Worm (Caenorhabditis elegans): ENCODE measurements around the gene pdi-2.

pdi-2 gene

ce11 chrX:4493439-4494006 is 30.4 kb upstream of the pdi-2 start:
- TF ChIP-seq ztf-11 (tag; optimal IDR thresholded peaks at IDR 0.05) (no peak), aly-2 (tag; optimal IDR thresholded peaks at IDR 0.05) (no peak), hlh-4 (tag; optimal IDR thresholded peaks at IDR 0.05) (no peak), dpl-1 (GFP tag; optimal IDR thresholded peaks at IDR 0.05) (no peak), lin-35 (GFP tag; optimal IDR thresholded peaks at IDR 0.05) (no peak), ztf-4 (tag; optimal IDR thresholded peaks at IDR 0.05) (no peak), F16B12.6 (tag; optimal IDR thresholded peaks at IDR 0.05) (no peak), hlh-17 (GFP tag; optimal IDR thresholded peaks at IDR 0.05; ENCODE audit: borderline replicate concordance) (no peak), zip-4 (GFP tag; optimal IDR thresholded peaks at IDR 0.05) (no peak), ceh-88 (GFP tag; IDR thresholded peaks at IDR 0.05) (no peak), lir-3 (tag; optimal IDR thresholded peaks at IDR 0.05; ENCODE audit: poor library complexity) (no peak), sptf-1 (tag; optimal IDR thresholded peaks at IDR 0.05) (no peak), vab-15 (tag; optimal IDR thresholded peaks at IDR 0.05) (no peak)

ce11 chrX:4495814-4496567 is 28.0 kb upstream of the pdi-2 start:
- TF ChIP-seq tbx-2 (tag; optimal IDR thresholded peaks at IDR 0.05), result no peak
- TF ChIP-seq efl-1 (optimal IDR thresholded peaks at IDR 0.05), result no peak
- TF ChIP-seq efl-1 (GFP tag; optimal IDR thresholded peaks at IDR 0.05 in 1 of 2), result peak in 1 of 2 experiments; percentile 90
- peak; percentile 91 for TF ChIP-seq blmp-1 (tag; optimal IDR thresholded peaks at IDR 0.05)

ce11 chrX:4498078-4498477 is 25.9 kb upstream of the pdi-2 start:
- TF ChIP-seq lin-35 (GFP tag; optimal IDR thresholded peaks at IDR 0.05), result peak in 1 of 2 experiments; percentile 48
- TF ChIP-seq ceh-82 (tag; optimal IDR thresholded peaks at IDR 0.05), result no peak
- TF ChIP-seq nhr-90 (tag; optimal IDR thresholded peaks at IDR 0.05; ENCODE audit: poor library complexity), result peak; percentile 43
- TF ChIP-seq mab-9 (GFP tag; IDR thresholded peaks at IDR 0.05), result no peak
- TF ChIP-seq fkh-10 (GFP tag; optimal IDR thresholded peaks at IDR 0.05), result no peak
- TF ChIP-seq nhr-20 (tag; optimal IDR thresholded peaks at IDR 0.05), result peak; percentile 33
- TF ChIP-seq efl-1 (optimal IDR thresholded peaks at IDR 0.05), result no peak
- TF ChIP-seq efl-1 (GFP tag; optimal IDR thresholded peaks at IDR 0.05 in 1 of 2), result peak in 1 of 2 experiments; percentile 88
- no peak for TF ChIP-seq C34B4.2 (tag; optimal IDR thresholded peaks at IDR 0.05)
- peak in 1 of 6 experiments; percentile 19 for TF ChIP-seq elt-3 (tag; optimal IDR thresholded peaks at IDR 0.05)
- TF ChIP-seq elt-2 (tag; optimal IDR thresholded peaks at IDR 0.05), result peak; percentile 51
- no peak for TF ChIP-seq zip-4 (GFP tag; optimal IDR thresholded peaks at IDR 0.05)
- peak; percentile 1 for TF ChIP-seq mep-1 (tag; optimal IDR thresholded peaks at IDR 0.05)
- no peak for TF ChIP-seq nhr-47 (tag; optimal IDR thresholded peaks at IDR 0.05)

- TF ChIP-seq mdl-1 (tag; optimal IDR thresholded peaks at IDR 0.05) (peak in 1 of 2 experiments; percentile 13), lin-14 (GFP tag; optimal IDR thresholded peaks at IDR 0.05) (peak; percentile 45), xbp-1 (tag; optimal IDR thresholded peaks at IDR 0.05) (peak; percentile 5), lin-13 (GFP tag; optimal IDR thresholded peaks at IDR 0.05) (no peak), efl-1 (optimal IDR thresholded peaks at IDR 0.05) (no peak), efl-1 (GFP tag; optimal IDR thresholded peaks at IDR 0.05 in 1 of 2) (peak in 1 of 2 experiments; percentile 80), blmp-1 (tag; optimal IDR thresholded peaks at IDR 0.05) (peak; percentile 60), nhr-85 (tag) (peak; percentile 82), nhr-76 (tag; optimal IDR thresholded peaks at IDR 0.05) (no peak)
Measured at ce11 chrX:4498478-4498877, 25.5 kb upstream of the pdi-2 start.
